Worm (Caenorhabditis elegans): ENCODE data around the gene Y69F12A.1.
A peak's percentile ranks its signal among the peaks of the same experiment; 100 is the strongest.

ce11 chrIII:7499421-7499902, 42.7 kb downstream of the Y69F12A.1 start, which contains the start of the genes C07H6.9 and sap-140:
- TF ChIP-seq nhr-2 (tag; optimal IDR thresholded peaks at IDR 0.05) (no peak), mab-5 (tag; optimal IDR thresholded peaks at IDR 0.05) (no peak), elt-3 (tag; optimal IDR thresholded peaks at IDR 0.05) (no peak), ztf-11 (tag; optimal IDR thresholded peaks at IDR 0.05) (no peak), nhr-76 (tag; optimal IDR thresholded peaks at IDR 0.05) (no peak), lsy-2 (tag; optimal IDR thresholded peaks at IDR 0.05) (peak; percentile 70), ces-1 (GFP tag; optimal IDR thresholded peaks at IDR 0.05) (peak; percentile 68), mep-1 (tag; optimal IDR thresholded peaks at IDR 0.05) (peak; percentile 79), nhr-237 (tag; optimal IDR thresholded peaks at IDR 0.05) (peak; percentile 25), ham-2 (GFP tag; optimal IDR thresholded peaks at IDR 0.05) (no peak), pha-4 (tag; optimal IDR thresholded peaks at IDR 0.05) (peak; percentile 64), sem-2 (GFP tag; optimal IDR thresholded peaks at IDR 0.05) (no peak), nhr-12 (tag; optimal IDR thresholded peaks at IDR 0.05) (no peak)
